Worm (Caenorhabditis elegans) whole organism, young adult: Measurements from ENCODE around the gene lron-5.

ENCODE experiments used
- B0019.2 ChIP-seq: fragments of 200-800 bp; sonication (Bioruptor generic); conservative IDR thresholded peaks from 2 replicates; pipeline ENCODE4 v1.3.6; 2022; ENCODE audit warnings: missing genetic modification reagents, missing genetic modification characterization, missing compliant biosample characterization
- B0261.1 ChIP-seq: sonication (generic microtip); optimal IDR thresholded peaks from 2 replicates; lab custom pipeline; 2016; ENCODE audit warnings: mild to moderate bottlenecking, missing genetic modification characterization, moderate library complexity, missing compliant biosample characterization
- F37B4.10 ChIP-seq: fragments of 200-800 bp; sonication (Bioruptor generic); IDR thresholded peaks from 2 replicates; pipeline ENCODE4 v1.3.6; 2022; ENCODE audit warnings: missing genetic modification characterization, missing compliant biosample characterization
- F55B11.4 ChIP-seq: sonication (generic microtip); optimal IDR thresholded peaks from 2 replicates; lab custom pipeline; 2016; ENCODE audit warnings: missing compliant biosample characterization, missing genetic modification characterization, borderline replicate concordance; ENCODE audit not compliant: insufficient read depth
- F57A8.1 ChIP-seq: fragments of 200-800 bp; sonication (Bioruptor generic); optimal IDR thresholded peaks from 2 replicates; lab custom pipeline; 2018; ENCODE audit warnings: mild to moderate bottlenecking, missing genetic modification characterization, moderate library complexity, missing compliant biosample characterization
- F57C9.4 ChIP-seq: sonication (generic microtip); optimal IDR thresholded peaks from 2 replicates; lab custom pipeline; 2017; ENCODE audit warnings: mild to moderate bottlenecking, missing genetic modification characterization, missing compliant biosample characterization
- K11D2.4 ChIP-seq: fragments of 200-800 bp; sonication (Bioruptor generic); IDR thresholded peaks from 2 replicates; pipeline ENCODE4 v1.3.6; 2022; ENCODE audit warnings: missing genetic modification reagents, missing genetic modification characterization, missing compliant biosample characterization
- T26A5.8 ChIP-seq: sonication (generic microtip); optimal IDR thresholded peaks from 2 replicates; lab custom pipeline; 2016; ENCODE audit warnings: missing genetic modification characterization, missing compliant biosample characterization
- Y53F4B.3 ChIP-seq: fragments of 200-800 bp; sonication (Bioruptor generic); IDR thresholded peaks from 2 replicates; pipeline ENCODE4 v1.3.6; 2022; ENCODE audit warnings: missing genetic modification reagents, missing genetic modification characterization, missing compliant biosample characterization
- Y67H2A.10 ChIP-seq: fragments of 200-800 bp; sonication (Bioruptor generic); conservative IDR thresholded peaks from 2 replicates; pipeline ENCODE4 v1.3.6; 2022; ENCODE audit warnings: missing genetic modification reagents, missing genetic modification characterization, missing compliant biosample characterization
- Y95B8A.8 ChIP-seq: fragments of 200-800 bp; sonication (Bioruptor generic); IDR thresholded peaks from 2 replicates; pipeline ENCODE4 v1.3.6; 2022; ENCODE audit warnings: missing genetic modification reagents, missing genetic modification characterization, missing compliant biosample characterization
- aptf-2 ChIP-seq: fragments of 200-800 bp; sonication (Bioruptor generic); conservative IDR thresholded peaks from 2 replicates; pipeline ENCODE4 v1.3.6; 2022; ENCODE audit warnings: missing genetic modification reagents, missing genetic modification characterization, missing compliant biosample characterization
- athp-1 ChIP-seq: sonication (generic microtip); optimal IDR thresholded peaks from 2 replicates; lab custom pipeline; 2017; ENCODE audit warnings: mild to moderate bottlenecking, missing genetic modification characterization, missing compliant biosample characterization
- cebp-1 ChIP-seq, 2 experiments: fragments of 200-800 bp in 1 of 2; sonication (Bioruptor generic) in 1 of 2; sonication (generic microtip) in 1 of 2; IDR thresholded peaks in 1 of 2; optimal IDR thresholded peaks in 1 of 2; 2 replicates each; pipeline versions ENCODE4 v1.3.6 to Lab custom; 2017 to 2022; ENCODE audit warnings: missing compliant biosample characterization in 2 of 2, missing genetic modification characterization in 2 of 2, mild to moderate bottlenecking in 1 of 2, missing genetic modification reagents in 1 of 2, moderate library complexity in 1 of 2
- lin-40 ChIP-seq: sonication (generic microtip); optimal IDR thresholded peaks from 2 replicates; lab custom pipeline; 2016; ENCODE audit warnings: missing genetic modification characterization, mild to moderate bottlenecking, missing compliant biosample characterization, missing genotype, missing genetic modification reagents
- lin-54 ChIP-seq: fragments of 200-800 bp; sonication (Bioruptor generic); optimal IDR thresholded peaks from 2 replicates; lab custom pipeline; 2018; ENCODE audit warnings: mild to moderate bottlenecking, missing genetic modification characterization, missing compliant biosample characterization
- lir-1 ChIP-seq: fragments of 200-800 bp; sonication (Bioruptor generic); conservative IDR thresholded peaks from 2 replicates; pipeline ENCODE4 v1.3.6; 2022; ENCODE audit warnings: missing genetic modification reagents, missing genetic modification characterization, missing compliant biosample characterization
- lsl-1 ChIP-seq: fragments of 200-800 bp; sonication (Bioruptor generic); optimal IDR thresholded peaks from 2 replicates; lab custom pipeline; 2018; ENCODE audit warnings: mild to moderate bottlenecking, missing genetic modification characterization, moderate library complexity, missing compliant biosample characterization
- madf-8 ChIP-seq: fragments of 200-800 bp; sonication (Bioruptor generic); conservative IDR thresholded peaks from 2 replicates; pipeline ENCODE4 v1.3.6; 2022; ENCODE audit warnings: missing genetic modification reagents, missing genetic modification characterization, missing compliant biosample characterization
- mes-4 ChIP-seq: sonication (generic microtip); optimal IDR thresholded peaks from 2 replicates; lab custom pipeline; 2016; ENCODE audit warnings: missing genotype, missing genetic modification characterization, missing compliant biosample characterization
- mxl-1 ChIP-seq: sonication (generic microtip); optimal IDR thresholded peaks from 2 replicates; lab custom pipeline; 2016; ENCODE audit warnings: missing genetic modification characterization, missing compliant biosample characterization
- nfya-2 ChIP-seq: fragments of 200-800 bp; sonication (Bioruptor generic); IDR thresholded peaks from 2 replicates; pipeline ENCODE4 v1.3.6; 2022; ENCODE audit warnings: missing genetic modification reagents, missing genetic modification characterization, missing compliant biosample characterization
- nfyb-1 ChIP-seq: fragments of 200-800 bp; sonication (Bioruptor generic); IDR thresholded peaks from 2 replicates; pipeline ENCODE4 v1.3.6; 2022; ENCODE audit warnings: missing genetic modification reagents, missing genetic modification characterization, missing compliant biosample characterization
- nhr-80 ChIP-seq: sonication (generic microtip); optimal IDR thresholded peaks from 2 replicates; lab custom pipeline; 2016; ENCODE audit warnings: missing genetic modification characterization, missing compliant biosample characterization
- pbrm-1 ChIP-seq: fragments of 200-800 bp; sonication (Bioruptor generic); IDR thresholded peaks from 2 replicates; pipeline ENCODE4 v1.3.6; 2022; ENCODE audit warnings: missing genetic modification reagents, missing genetic modification characterization, missing compliant biosample characterization
- repo-1 ChIP-seq: sonication (generic microtip); optimal IDR thresholded peaks from 2 replicates; lab custom pipeline; 2017; ENCODE audit warnings: mild to moderate bottlenecking, missing genetic modification characterization, missing compliant biosample characterization
- sea-2 ChIP-seq: fragments of 200-800 bp; sonication (Bioruptor generic); IDR thresholded peaks from 2 replicates; pipeline ENCODE4 v1.3.6; 2022; ENCODE audit warnings: missing genetic modification characterization, missing compliant biosample characterization
- snpc-1.3 ChIP-seq: sonication (generic microtip); optimal IDR thresholded peaks from 2 replicates; lab custom pipeline; 2017; ENCODE audit warnings: missing genetic modification characterization, mild to moderate bottlenecking, missing compliant biosample characterization, antibody characterized with exemption, moderate library complexity, missing genotype, missing genetic modification reagents; ENCODE audit not compliant: insufficient read depth
- snpc-4 ChIP-seq, 5 experiments: fragments of 150-350 bp in 1 of 5; sonication (generic microtip) in 4 of 5; optimal IDR thresholded peaks; 2 replicates each; lab custom pipeline; 2014 to 2018; ENCODE audit warnings: missing genetic modification characterization in 5 of 5, missing biosample characterization in 3 of 5, antibody characterized with exemption in 2 of 5, mild to moderate bottlenecking in 2 of 5, missing compliant biosample characterization in 2 of 5, missing genotype in 2 of 5, moderate library complexity in 2 of 5, missing genetic modification reagents in 1 of 5
- tlf-1 ChIP-seq: fragments of 200-800 bp; sonication (Bioruptor generic); optimal IDR thresholded peaks from 2 replicates; lab custom pipeline; 2018; ENCODE audit warnings: mild to moderate bottlenecking, missing genetic modification characterization, missing compliant biosample characterization
- unc-62 ChIP-seq: fragments of 150-350 bp; optimal IDR thresholded peaks from 2 replicates; lab custom pipeline; 2014; ENCODE audit warnings: missing biosample characterization, missing genetic modification reagents, missing genetic modification characterization
- ztf-25 ChIP-seq: fragments of 200-800 bp; sonication (Bioruptor generic); IDR thresholded peaks from 2 replicates; pipeline ENCODE4 v1.3.6; 2022; ENCODE audit warnings: missing genetic modification reagents, missing genetic modification characterization, missing compliant biosample characterization

lron-5 gene

DNA sequence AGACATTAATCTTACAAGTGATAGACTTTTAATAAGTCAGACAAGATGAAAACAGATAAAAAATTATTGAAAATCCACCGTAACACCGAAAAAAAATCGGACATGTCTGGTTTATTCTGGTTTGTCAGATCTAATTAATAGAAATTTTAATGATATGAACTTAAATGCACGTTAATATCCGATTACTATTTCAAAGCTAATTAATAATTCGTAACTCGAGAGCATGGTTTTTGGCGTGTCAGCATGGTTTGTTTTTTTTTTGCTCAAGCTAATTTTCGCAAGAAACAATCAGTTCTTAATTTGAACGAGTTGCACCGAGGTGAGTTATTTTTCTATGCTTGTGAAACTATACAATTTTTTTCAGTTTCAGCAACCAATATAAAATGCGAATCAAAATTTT lies 12.1 kb downstream of the lron-5 start, which contains the start of gene clec-153:
TSS of gene clec-153 (plus strand) at position 301 of the 400 bp plus-strand sequence.
- TF ChIP-seq K11D2.4 (GFP tag; lab: Robert Waterston, UW): no peak
- no peak for TF ChIP-seq F55B11.4 (tag; lab: Kevin White, UChicago)
- TF ChIP-seq madf-8 (GFP tag; lab: Robert Waterston, UW): no peak
- TF ChIP-seq lsl-1 (GFP tag; lab: Kevin White, UChicago): no peak
- no peak for TF ChIP-seq lin-40 (tag; lab: Kevin White, UChicago)
- no peak for TF ChIP-seq Y95B8A.8 (GFP tag; lab: Robert Waterston, UW)
- no peak for TF ChIP-seq B0019.2
- TF ChIP-seq B0261.1 (tag; lab: Kevin White, UChicago): no peak
- TF ChIP-seq mes-4 (tag; lab: Kevin White, UChicago): no peak
- no peak for TF ChIP-seq repo-1
- TF ChIP-seq F57C9.4: no peak
- TF ChIP-seq F37B4.10: no peak
- no peak for TF ChIP-seq nfya-2 (GFP tag; lab: Robert Waterston, UW)
- TF ChIP-seq Y53F4B.3 (GFP tag; lab: Robert Waterston, UW): no peak
- TF ChIP-seq lin-54 (GFP tag; lab: Kevin White, UChicago): no peak

- TF ChIP-seq athp-1 (tag; lab: Kevin White, UChicago) (no peak), nhr-80 (tag; lab: Kevin White, UChicago) (peak; percentile 61)
Measured at ce11 chrIII:4643262-4643661, 20.4 kb downstream of the lron-5 start, which contains the start of gene pfas-1. TSS of gene pfas-1 (minus strand) at chrIII:4643310.

ce11 chrIII:4646246-4646645 lies 23.4 kb downstream of the lron-5 start, which contains the start of gene pqn-29:
TSS of gene pqn-29 (minus strand) at chrIII:4646346.
- no peak for TF ChIP-seq Y67H2A.10 (GFP tag; lab: Robert Waterston, UW)
- TF ChIP-seq sea-2 (GFP tag; lab: Robert Waterston, UW): no peak
- TF ChIP-seq lir-1 (GFP tag; lab: Robert Waterston, UW): no peak
- TF ChIP-seq B0019.2: no peak
- no peak for TF ChIP-seq repo-1
- TF ChIP-seq tlf-1: no peak
- TF ChIP-seq cebp-1 (GFP tag; IDR thresholded peaks at IDR 0.05; lab: Robert Waterston, UW): no peak
- no peak for TF ChIP-seq cebp-1 (tag; optimal IDR thresholded peaks at IDR 0.05; lab: Kevin White, UChicago)

DNA sequence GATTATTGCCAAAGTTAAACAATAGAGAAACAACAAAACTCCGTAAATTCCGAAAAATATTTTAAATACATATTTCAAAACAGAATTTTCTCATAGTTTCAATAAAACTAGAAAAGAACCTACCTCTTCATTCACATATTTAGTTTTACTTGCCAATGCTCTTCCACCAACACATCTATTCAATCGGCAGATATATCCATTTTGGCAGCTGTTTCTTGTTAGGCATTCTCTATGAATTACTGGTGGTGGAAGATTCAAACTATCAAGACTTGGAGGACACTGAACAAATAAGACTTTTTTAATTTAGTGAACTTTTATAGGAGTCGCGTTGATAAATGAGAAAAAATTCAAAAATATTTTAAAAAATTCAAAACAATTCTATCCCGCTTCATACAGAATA lies 24.5 kb downstream of the lron-5 start:
- TF ChIP-seq lsl-1 (GFP tag; lab: Kevin White, UChicago) (no peak), pbrm-1 (no peak), aptf-2 (GFP tag; lab: Robert Waterston, UW) (no peak), madf-8 (GFP tag; lab: Robert Waterston, UW) (no peak), Y95B8A.8 (GFP tag; lab: Robert Waterston, UW) (no peak), T26A5.8 (tag; lab: Kevin White, UChicago) (no peak), F57A8.1 (GFP tag; lab: Kevin White, UChicago) (no peak), mxl-1 (no peak), snpc-1.3 (no peak), snpc-4 (GFP tag; optimal IDR thresholded peaks at IDR 0.05; lab: Kevin White, UChicago) (no peak), snpc-4 (tag; optimal IDR thresholded peaks at IDR 0.05; lab: Kevin White, UChicago) (no peak), ztf-25 (GFP tag; lab: Robert Waterston, UW) (no peak)
- TF ChIP-seq, all 124 proteins: peak for 0

- TF ChIP-seq nhr-80 (tag; lab: Kevin White, UChicago) (peak; percentile 44), cebp-1 (GFP tag; IDR thresholded peaks at IDR 0.05; lab: Robert Waterston, UW) (peak; percentile 46; the same call in 1 of the 2 replicates), cebp-1 (tag; optimal IDR thresholded peaks at IDR 0.05; lab: Kevin White, UChicago) (no peak), nfyb-1 (GFP tag; lab: Robert Waterston, UW) (no peak), unc-62 (GFP tag; lab: Kevin White, UChicago) (peak; percentile 73)
Measured at ce11 chrIII:4647878-4648277, 25.0 kb downstream of the lron-5 start, which contains the start of gene T23F11.6. TSS of gene T23F11.6 (minus strand) at chrIII:4647922.
